Fruit fly (Drosophila melanogaster) whole organism, embryonic: Measurements from ENCODE around the gene rho-4.

Experiments used
- Adf1 ChIP-seq: fragments of 200-800 bp; sonication (Bioruptor generic); IDR thresholded peaks from 2 replicates; pipeline ENCODE4 v1.3.6; 2022; ENCODE audit warnings: missing biosample characterization, missing genetic modification characterization
- Aef1 ChIP-seq: fragments of 200-800 bp; sonication (Bioruptor generic); IDR thresholded peaks from 3 replicates; pipeline ENCODE4 v1.3.6; 2022; ENCODE audit warnings: missing biosample characterization, missing genetic modification characterization
- Atf6 ChIP-seq: fragments of 200-800 bp; sonication (Bioruptor generic); IDR thresholded peaks from 2 replicates; pipeline ENCODE4 v1.3.6; 2022; ENCODE audit warnings: missing biosample characterization, missing genetic modification characterization
- CG10959 ChIP-seq: fragments of 200-800 bp; sonication (Bioruptor generic); IDR thresholded peaks from 2 replicates; pipeline ENCODE4 v1.3.6; 2022; ENCODE audit warnings: missing biosample characterization, missing genetic modification characterization
- CG11093 ChIP-seq: fragments of 200-800 bp; sonication (Bioruptor generic); IDR thresholded peaks from 3 replicates; pipeline ENCODE4 v1.3.6; 2022; ENCODE audit warnings: missing biosample characterization, missing genetic modification characterization
- CG11560 ChIP-seq: fragments of 200-800 bp; sonication (Bioruptor generic); IDR thresholded peaks from 3 replicates; pipeline ENCODE4 v1.3.6; 2022; ENCODE audit warnings: missing biosample characterization, missing genetic modification characterization
- CG12942 ChIP-seq: fragments of 200-800 bp; sonication (Bioruptor generic); optimal IDR thresholded peaks from 3 replicates; lab custom pipeline; 2016; ENCODE audit warnings: missing biosample characterization, missing genetic modification characterization
- CG13894 ChIP-seq: fragments of 200-800 bp; sonication (Bioruptor generic); optimal IDR thresholded peaks from 3 replicates; lab custom pipeline; 2018; ENCODE audit warnings: missing biosample characterization, mild to moderate bottlenecking, missing genetic modification characterization, moderate library complexity
- CG15269 ChIP-seq: fragments of 200-800 bp; sonication (Bioruptor generic); optimal IDR thresholded peaks from 2 replicates; lab custom pipeline; 2018; ENCODE audit warnings: missing biosample characterization, mild to moderate bottlenecking, missing genetic modification characterization, moderate library complexity
- CG17612 ChIP-seq: fragments of 200-800 bp; sonication (Bioruptor generic); IDR thresholded peaks from 2 replicates; pipeline ENCODE4 v1.3.6; 2022; ENCODE audit warnings: missing biosample characterization, missing genetic modification characterization
- CG17912 ChIP-seq: fragments of 200-800 bp; sonication (Bioruptor generic); optimal IDR thresholded peaks from 2 replicates; lab custom pipeline; 2018; ENCODE audit warnings: missing biosample characterization, mild to moderate bottlenecking, missing genetic modification characterization
- CG18011 ChIP-seq: fragments of 200-800 bp; sonication (Bioruptor generic); optimal IDR thresholded peaks from 2 replicates; lab custom pipeline; 2017; ENCODE audit warnings: missing biosample characterization, missing genetic modification characterization, mild to moderate bottlenecking, moderate library complexity, missing genotype
- CG3281 ChIP-seq: fragments of 200-800 bp; sonication (Bioruptor generic); optimal IDR thresholded peaks from 3 replicates; lab custom pipeline; 2017; ENCODE audit warnings: missing biosample characterization, mild to moderate bottlenecking, missing genetic modification characterization
- CG4328 ChIP-seq: fragments of 200-800 bp; sonication (Bioruptor generic); optimal IDR thresholded peaks from 3 replicates; lab custom pipeline; 2017; ENCODE audit warnings: missing biosample characterization, missing genetic modification reagents, missing genetic modification characterization
- CG4730 ChIP-seq: fragments of 200-800 bp; sonication (Bioruptor generic); IDR thresholded peaks from 2 replicates; pipeline ENCODE4 v1.3.6; 2022; ENCODE audit warnings: missing biosample characterization, missing genetic modification characterization
- CG4820 ChIP-seq: fragments of 200-800 bp; sonication (Bioruptor generic); optimal IDR thresholded peaks from 3 replicates; lab custom pipeline; 2016; ENCODE audit warnings: missing biosample characterization, missing genetic modification characterization
- CG7556 ChIP-seq: fragments of 200-800 bp; sonication (Bioruptor generic); optimal IDR thresholded peaks from 2 replicates; lab custom pipeline; 2017; ENCODE audit warnings: missing biosample characterization, mild to moderate bottlenecking, missing genetic modification characterization
- CG7963 ChIP-seq: fragments of 200-800 bp; sonication (Bioruptor generic); IDR thresholded peaks from 3 replicates; pipeline ENCODE4 v1.3.6; 2022; ENCODE audit warnings: missing biosample characterization, missing genetic modification characterization; ENCODE audit not compliant: partially characterized antibody
- CG9876 ChIP-seq: fragments of 200-800 bp; sonication (Bioruptor generic); optimal IDR thresholded peaks from 2 replicates; lab custom pipeline; 2016; ENCODE audit warnings: missing biosample characterization, missing genetic modification characterization
- Eip74EF ChIP-seq, 2 experiments: fragments of 200-800 bp in 1 of 2; fragments of >200 bp in 1 of 2; sonication (Bioruptor generic) in 1 of 2; optimal IDR thresholded peaks; 2 replicates each; lab custom pipeline; 2017 to 2019; ENCODE audit warnings: missing biosample characterization in 2 of 2, missing genetic modification characterization in 2 of 2, mild to moderate bottlenecking in 1 of 2, moderate library complexity in 1 of 2
- Ets65A ChIP-seq: fragments of 200-800 bp; sonication (Bioruptor generic); peaks from one replicate; lab custom pipeline; 2016; ENCODE audit warnings: missing biosample characterization, missing genetic modification characterization
- Gug ChIP-seq: fragments of 200-800 bp; sonication (Bioruptor generic); IDR thresholded peaks from 4 replicates; pipeline ENCODE4 v1.3.6; 2022; ENCODE audit warnings: missing biosample characterization, missing genetic modification characterization
- Med ChIP-seq: fragments of 200-800 bp; sonication (Bioruptor generic); peaks from one replicate; lab custom pipeline; 2016; ENCODE audit warnings: missing biosample characterization, missing genetic modification characterization, mild to moderate bottlenecking, inconsistent platforms, moderate library complexity
- Mes4 ChIP-seq: fragments of 200-800 bp; sonication (Bioruptor generic); optimal IDR thresholded peaks from 2 replicates; lab custom pipeline; 2016; ENCODE audit warnings: missing biosample characterization, missing genetic modification characterization
- NK7.1 ChIP-seq: fragments of 200-800 bp; sonication (Bioruptor generic); optimal IDR thresholded peaks from 3 replicates; lab custom pipeline; 2016; ENCODE audit warnings: missing biosample characterization, missing genetic modification characterization
- Neu2 ChIP-seq: fragments of 200-800 bp; sonication (Bioruptor generic); optimal IDR thresholded peaks from 3 replicates; lab custom pipeline; 2016; ENCODE audit warnings: missing biosample characterization, missing genetic modification characterization, borderline replicate concordance
- NfI ChIP-seq: fragments of 200-800 bp; sonication (Bioruptor generic); optimal IDR thresholded peaks from 3 replicates; lab custom pipeline; 2018; ENCODE audit warnings: missing biosample characterization, mild to moderate bottlenecking, missing genetic modification characterization, moderate library complexity
- Opbp ChIP-seq: fragments of 200-800 bp; sonication (Bioruptor generic); IDR thresholded peaks from 3 replicates; pipeline ENCODE4 v1.3.6; 2022; ENCODE audit warnings: missing biosample characterization, missing genetic modification characterization; ENCODE audit not compliant: partially characterized antibody
- Sox102F ChIP-seq: fragments of 200-800 bp; sonication (Bioruptor generic); optimal IDR thresholded peaks from 2 replicates; lab custom pipeline; 2018; ENCODE audit warnings: missing biosample characterization, mild to moderate bottlenecking, missing genetic modification characterization, moderate library complexity
- Trl ChIP-seq, 3 experiments: fragments of >200 bp in 2 of 3; fragments of 200-800 bp in 1 of 3; sonication (Bioruptor generic) in 1 of 3; optimal IDR thresholded peaks; 2 replicates in 1 of 3; 3 replicates in 2 of 3; lab custom pipeline; 2016 to 2017; ENCODE audit warnings: missing biosample characterization in 1 of 3, missing genetic modification characterization in 1 of 3
- Xrp1 ChIP-seq: fragments of 200-800 bp; sonication (Bioruptor generic); IDR thresholded peaks from 2 replicates; pipeline ENCODE4 v1.3.6; 2022; ENCODE audit warnings: missing biosample characterization, missing genetic modification characterization
- ac ChIP-seq: fragments of 200-800 bp; sonication (Bioruptor generic); optimal IDR thresholded peaks from 3 replicates; lab custom pipeline; 2017; ENCODE audit warnings: missing biosample characterization, mild to moderate bottlenecking, missing genetic modification characterization
- bcd ChIP-seq: fragments of 200-800 bp; sonication (Bioruptor generic); optimal IDR thresholded peaks from 2 replicates; lab custom pipeline; 2017; ENCODE audit warnings: missing biosample characterization, mild to moderate bottlenecking, missing genetic modification characterization
- bsh ChIP-seq, 2 experiments: fragments of 200-800 bp; sonication (Bioruptor generic); optimal IDR thresholded peaks; 2 replicates each; lab custom pipeline; 2017 to 2018; ENCODE audit warnings: mild to moderate bottlenecking in 2 of 2, missing biosample characterization in 2 of 2, missing genetic modification characterization in 2 of 2, moderate library complexity in 1 of 2
- cwo ChIP-seq: fragments of 200-800 bp; sonication (Bioruptor generic); optimal IDR thresholded peaks from 3 replicates; lab custom pipeline; 2017; ENCODE audit warnings: missing biosample characterization, missing genetic modification characterization, mild to moderate bottlenecking, moderate library complexity, missing genetic modification reagents
- ems ChIP-seq: fragments of 200-800 bp; sonication (Bioruptor generic); optimal IDR thresholded peaks from 3 replicates; lab custom pipeline; 2016; ENCODE audit warnings: missing biosample characterization, missing genetic modification characterization
- fd3F ChIP-seq: fragments of 200-800 bp; sonication (Bioruptor generic); optimal IDR thresholded peaks from 2 replicates; lab custom pipeline; 2018; ENCODE audit warnings: missing biosample characterization, mild to moderate bottlenecking, missing genetic modification characterization, moderate library complexity
- gem ChIP-seq: fragments of 200-800 bp; sonication (Bioruptor generic); optimal IDR thresholded peaks from 2 replicates; lab custom pipeline; 2019; ENCODE audit warnings: missing biosample characterization, mild to moderate bottlenecking, missing genetic modification characterization, moderate library complexity
- gfzf ChIP-seq: fragments of 200-800 bp; sonication (Bioruptor generic); optimal IDR thresholded peaks from 2 replicates; lab custom pipeline; 2016; ENCODE audit warnings: missing biosample characterization, mild to moderate bottlenecking, missing genetic modification characterization, moderate library complexity
- ham ChIP-seq: fragments of 200-800 bp; sonication (Bioruptor generic); IDR thresholded peaks from 2 replicates; pipeline ENCODE4 v1.3.6; 2022; ENCODE audit warnings: missing biosample characterization, missing genetic modification characterization
- ind ChIP-seq: fragments of 200-800 bp; sonication (Bioruptor generic); optimal IDR thresholded peaks from 3 replicates; lab custom pipeline; 2016; ENCODE audit warnings: missing biosample characterization, missing genetic modification characterization
- oc ChIP-seq: fragments of 200-800 bp; sonication (Bioruptor generic); optimal IDR thresholded peaks from 2 replicates; lab custom pipeline; 2018; ENCODE audit warnings: missing biosample characterization, mild to moderate bottlenecking, missing genetic modification characterization, moderate library complexity
- pita ChIP-seq: fragments of 200-800 bp; sonication (Bioruptor generic); optimal IDR thresholded peaks from 2 replicates; lab custom pipeline; 2017; ENCODE audit warnings: missing biosample characterization, mild to moderate bottlenecking, missing genetic modification characterization
- pnt ChIP-seq: fragments of 200-800 bp; sonication (Bioruptor generic); optimal IDR thresholded peaks from 3 replicates; lab custom pipeline; 2016; ENCODE audit warnings: missing biosample characterization, missing genetic modification characterization
- pum ChIP-seq: fragments of 200-800 bp; sonication (Bioruptor generic); optimal IDR thresholded peaks from 2 replicates; lab custom pipeline; 2016; ENCODE audit warnings: missing biosample characterization, missing genetic modification characterization
- schlank ChIP-seq: fragments of 200-800 bp; sonication (Bioruptor generic); optimal IDR thresholded peaks from 2 replicates; lab custom pipeline; 2018; ENCODE audit warnings: missing biosample characterization, mild to moderate bottlenecking, missing genetic modification characterization
- sqz ChIP-seq: fragments of 200-800 bp; sonication (Bioruptor generic); optimal IDR thresholded peaks from 3 replicates; lab custom pipeline; 2018; ENCODE audit warnings: missing biosample characterization, mild to moderate bottlenecking, missing genetic modification characterization
- tio ChIP-seq: fragments of 200-800 bp; sonication (Bioruptor generic); optimal IDR thresholded peaks from 2 replicates; lab custom pipeline; 2017; ENCODE audit warnings: missing biosample characterization, missing genetic modification characterization, inconsistent platforms
- ttk ChIP-seq: fragments of 200-800 bp; sonication (Bioruptor generic); IDR thresholded peaks from 2 replicates; pipeline ENCODE4 v2.1.2; 2022; ENCODE audit warnings: missing biosample characterization, missing genetic modification characterization
- tx ChIP-seq: fragments of 200-800 bp; sonication (Bioruptor generic); optimal IDR thresholded peaks from 2 replicates; lab custom pipeline; 2016; ENCODE audit warnings: missing biosample characterization, missing genetic modification characterization
- usp ChIP-seq: fragments of >200 bp; optimal IDR thresholded peaks from 2 replicates; lab custom pipeline; 2017; ENCODE audit warnings: missing biosample characterization, missing genetic modification characterization

Gene rho-4

DNA sequence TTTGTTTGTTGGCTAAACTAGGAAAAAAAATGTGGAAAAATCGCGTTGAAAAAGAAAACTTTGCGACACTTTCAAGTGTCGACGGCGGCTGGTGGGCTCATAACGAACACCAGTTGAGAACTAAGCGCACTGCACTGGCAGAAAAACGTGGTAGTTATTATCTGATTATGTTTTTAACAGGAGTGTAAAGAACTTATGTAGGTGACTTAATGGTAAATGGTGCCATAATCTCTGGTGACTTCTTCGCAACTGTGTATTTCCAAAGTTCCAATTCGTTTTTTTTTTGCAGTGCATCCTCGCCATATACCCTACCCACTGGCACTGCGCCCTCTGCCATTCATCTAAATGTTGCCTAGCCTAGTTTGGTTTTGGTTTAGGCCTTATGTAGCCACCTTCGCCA, 53.4 kb downstream of the rho-4 start (continued):
- peak; percentile 14 for TF ChIP-seq tio
- TF ChIP-seq pum (GFP tag; lab: Kevin White, UChicago): no peak
- TF ChIP-seq pnt (GFP tag; lab: Kevin White, UChicago): no peak
- TF ChIP-seq Gug (GFP tag; lab: Robert Waterston, UW): 0 out of 4 replicates have a peak, but pooled peaks have one; percentile 24
- no peak for TF ChIP-seq CG7963 (GFP tag; lab: Robert Waterston, UW)
- no peak for TF ChIP-seq sqz (GFP tag; lab: Kevin White, UChicago)
- no peak for TF ChIP-seq CG4328 (GFP tag; lab: Kevin White, UChicago)
- no peak for TF ChIP-seq Atf6
- peak; percentile 80 for TF ChIP-seq Med
- TF ChIP-seq CG10959: no peak
- no peak for TF ChIP-seq CG13894 (tag; lab: Kevin White, UChicago)
- TF ChIP-seq CG4730 (GFP tag; lab: Robert Waterston, UW): no peak
- no peak for TF ChIP-seq CG12942 (GFP tag; lab: Kevin White, UChicago)
- peak; percentile 4 for TF ChIP-seq CG3281 (GFP tag; lab: Kevin White, UChicago)
- no peak for TF ChIP-seq Adf1 (GFP tag; lab: Robert Waterston, UW)
- no peak for TF ChIP-seq CG18011 (GFP tag; lab: Kevin White, UChicago)
- TF ChIP-seq Eip74EF (GFP tag; optimal IDR thresholded peaks at IDR 0.05; lab: Kevin White, UChicago): no peak
- peak in 1 of 2 experiments; percentile 47 for TF ChIP-seq bsh (GFP tag; optimal IDR thresholded peaks at IDR 0.05; lab: Kevin White, UChicago)
- TF ChIP-seq ham (GFP tag; lab: Robert Waterston, UW): no peak
- no peak for TF ChIP-seq CG11093
- no peak for TF ChIP-seq Opbp (GFP tag; lab: Robert Waterston, UW)
- peak; percentile 76 for TF ChIP-seq Ets65A (GFP tag; lab: Kevin White, UChicago)
- TF ChIP-seq gfzf (GFP tag; lab: Kevin White, UChicago): no peak
- no peak for TF ChIP-seq schlank (tag; lab: Kevin White, UChicago)
- no peak for TF ChIP-seq ac (GFP tag; lab: Kevin White, UChicago)
- peak; percentile 50 for TF ChIP-seq gem (tag; lab: Kevin White, UChicago)
- TF ChIP-seq CG17612 (GFP tag; lab: Robert Waterston, UW): no peak
- TF ChIP-seq CG11560 (tag; lab: Robert Waterston, UW): no peak
- peak; percentile 54; the same call in 1 of the 2 replicates for TF ChIP-seq Xrp1 (GFP tag; lab: Robert Waterston, UW)
- TF ChIP-seq Aef1 (GFP tag; lab: Robert Waterston, UW): 0 out of 3 replicates have a peak, but pooled peaks have one; percentile 25
- peak; percentile 1 for TF ChIP-seq Mes4
- TF ChIP-seq cwo (GFP tag; lab: Kevin White, UChicago): peak; percentile 1
- TF ChIP-seq fd3F: no peak
- TF ChIP-seq CG15269 (tag; lab: Kevin White, UChicago): peak; percentile 12
- TF ChIP-seq Trl (optimal IDR thresholded peaks at IDR 0.05; lab: Kevin White, UChicago): no peak
- peak; percentile 19 for TF ChIP-seq Trl (GFP tag; optimal IDR thresholded peaks at IDR 0.05; lab: Kevin White, UChicago)
- peak; percentile 39 for TF ChIP-seq ind (GFP tag; lab: Kevin White, UChicago)
- TF ChIP-seq CG9876 (GFP tag; lab: Kevin White, UChicago): no peak
- peak; percentile 20 for TF ChIP-seq NfI (GFP tag; lab: Kevin White, UChicago)
- no peak for TF ChIP-seq Neu2 (GFP tag; lab: Kevin White, UChicago)
- no peak for TF ChIP-seq oc (tag; lab: Kevin White, UChicago)
- no peak for TF ChIP-seq tx (GFP tag; lab: Kevin White, UChicago)
- peak; percentile 48; the same call in 1 of the 2 replicates for TF ChIP-seq ttk (GFP tag; lab: Robert Waterston, UW)
- peak; percentile 4 for TF ChIP-seq CG7556 (GFP tag; lab: Kevin White, UChicago)
- peak; percentile 33 for TF ChIP-seq CG4820 (GFP tag; lab: Kevin White, UChicago)
- no peak for TF ChIP-seq ems (GFP tag; lab: Kevin White, UChicago)
- TF ChIP-seq Sox102F (GFP tag; lab: Kevin White, UChicago): peak; percentile 54
- no peak for TF ChIP-seq CG17912 (GFP tag; lab: Kevin White, UChicago)
- TF ChIP-seq usp: no peak
- no peak for TF ChIP-seq NK7.1
- no peak for TF ChIP-seq pita (GFP tag; lab: Kevin White, UChicago)
- peak; percentile 22 for TF ChIP-seq bcd (GFP tag; lab: Kevin White, UChicago)
